Worm (Caenorhabditis elegans) whole organism, mixed stage, embryonic: ENCODE results near the gene uncp-18.

Experiments
- ces-1 ChIP-seq: fragments of 150-350 bp; optimal IDR thresholded peaks from 2 replicates; lab custom pipeline; 2014; ENCODE audit warnings: missing biosample characterization, missing genetic modification reagents, missing genetic modification characterization
- elt-3 ChIP-seq: fragments of 150-350 bp; optimal IDR thresholded peaks from 2 replicates; lab custom pipeline; 2014; ENCODE audit warnings: missing biosample characterization, missing genetic modification characterization
- lin-13 ChIP-seq: fragments of 150-350 bp; optimal IDR thresholded peaks from 2 replicates; lab custom pipeline; 2014; ENCODE audit warnings: missing biosample characterization, missing genetic modification characterization
- nhr-237 ChIP-seq: fragments of 150-350 bp; optimal IDR thresholded peaks from 2 replicates; lab custom pipeline; 2014; ENCODE audit warnings: missing biosample characterization, missing genetic modification characterization
- pha-4 ChIP-seq: fragments of 150-350 bp; optimal IDR thresholded peaks from 2 replicates; lab custom pipeline; 2018; ENCODE audit warnings: missing biosample characterization, missing genetic modification reagents, missing genetic modification characterization
- snpc-4 ChIP-seq: fragments of 150-350 bp; optimal IDR thresholded peaks from 2 replicates; lab custom pipeline; 2014; ENCODE audit warnings: missing biosample characterization, missing genetic modification characterization
- unc-62 ChIP-seq: fragments of 150-350 bp; optimal IDR thresholded peaks from 2 replicates; lab custom pipeline; 2014; ENCODE audit warnings: missing biosample characterization, missing genetic modification reagents, missing genetic modification characterization

DNA sequence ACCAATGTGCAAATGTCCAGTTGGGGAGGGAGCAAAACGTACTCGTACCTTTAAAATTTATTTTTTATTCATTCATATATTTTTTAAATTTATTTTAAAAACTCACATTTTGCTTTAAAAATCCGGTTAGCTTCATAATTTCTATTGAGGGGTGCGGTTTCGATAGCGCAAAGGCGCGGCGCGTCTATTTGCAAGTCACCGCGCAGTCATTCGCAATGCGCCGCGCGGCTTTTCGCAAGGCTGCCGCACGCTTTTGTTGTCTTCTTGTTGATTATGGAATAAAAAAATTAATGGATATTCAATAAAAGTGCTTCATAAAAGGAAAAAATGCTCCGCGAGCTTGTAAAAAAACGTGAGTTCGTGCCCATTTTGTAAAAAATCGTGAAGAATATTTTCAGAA, at the start of gene uncp-18, which contains the start of gene ears-2:
- peak; percentile 98 for TF ChIP-seq pha-4
- peak; percentile 91 for TF ChIP-seq nhr-237 (tag; lab: Kevin White, UChicago)
- TF ChIP-seq elt-3 (tag; lab: Kevin White, UChicago) = no peak
- peak; percentile 97 for TF ChIP-seq lin-13 (tag; lab: Kevin White, UChicago)
- TF ChIP-seq unc-62 (GFP tag; lab: Kevin White, UChicago) = peak; percentile 42
- no peak for TF ChIP-seq snpc-4 (tag; lab: Kevin White, UChicago)
- TF ChIP-seq ces-1 (GFP tag; lab: Kevin White, UChicago) = peak; percentile 87
